Worm (Caenorhabditis elegans) whole organism, mixed stage, embryonic: ENCODE measurements around the gene ptr-8.
A peak's percentile ranks its signal among the peaks of the same experiment; 100 is the strongest.

ENCODE experiments used
- M03D4.4 ChIP-seq: sonication (generic microtip); optimal IDR thresholded peaks from 2 replicates; lab custom pipeline; 2017; ENCODE audit warnings: mild to moderate bottlenecking, missing genetic modification characterization, missing compliant biosample characterization
- bed-3 ChIP-seq: fragments of 200-800 bp; sonication (Bioruptor generic); optimal IDR thresholded peaks from 3 replicates; lab custom pipeline; 2018; ENCODE audit warnings: mild to moderate bottlenecking, missing genetic modification characterization, moderate library complexity, missing compliant biosample characterization
- blmp-1 ChIP-seq: fragments of 150-350 bp; optimal IDR thresholded peaks from 2 replicates; lab custom pipeline; 2014; ENCODE audit warnings: missing biosample characterization, missing genetic modification characterization
- ceh-39 ChIP-seq: fragments of 150-350 bp; optimal IDR thresholded peaks from 2 replicates; lab custom pipeline; 2014; ENCODE audit warnings: missing biosample characterization, missing genetic modification characterization
- ceh-43 ChIP-seq: fragments of 200-800 bp; sonication (Bioruptor generic); optimal IDR thresholded peaks from 2 replicates; lab custom pipeline; 2018; ENCODE audit warnings: mild to moderate bottlenecking, missing genetic modification characterization, moderate library complexity, missing compliant biosample characterization
- ceh-83 ChIP-seq: fragments of 200-800 bp; sonication (Bioruptor generic); optimal IDR thresholded peaks from 2 replicates; lab custom pipeline; 2018; ENCODE audit warnings: mild to moderate bottlenecking, missing genetic modification characterization, missing compliant biosample characterization
- ces-1 ChIP-seq: fragments of 150-350 bp; optimal IDR thresholded peaks from 2 replicates; lab custom pipeline; 2014; ENCODE audit warnings: missing biosample characterization, missing genetic modification reagents, missing genetic modification characterization
- cnd-1 ChIP-seq: fragments of 200-800 bp; sonication (Bioruptor generic); optimal IDR thresholded peaks from 2 replicates; lab custom pipeline; 2018; ENCODE audit warnings: mild to moderate bottlenecking, missing genetic modification characterization, missing compliant biosample characterization
- drap-1 ChIP-seq: fragments of 200-800 bp; sonication (Bioruptor generic); optimal IDR thresholded peaks from 3 replicates; lab custom pipeline; 2018; ENCODE audit warnings: mild to moderate bottlenecking, missing genetic modification characterization, missing compliant biosample characterization
- elt-1 ChIP-seq: sonication (generic microtip); optimal IDR thresholded peaks from 2 replicates; lab custom pipeline; 2017; ENCODE audit warnings: missing genetic modification characterization, mild to moderate bottlenecking, missing compliant biosample characterization, antibody characterized with exemption, moderate library complexity, borderline replicate concordance; ENCODE audit not compliant: insufficient read depth
- elt-3 ChIP-seq: fragments of 150-350 bp; optimal IDR thresholded peaks from 2 replicates; lab custom pipeline; 2014; ENCODE audit warnings: missing biosample characterization, missing genetic modification characterization
- flh-1 ChIP-seq: fragments of 200-800 bp; sonication (Bioruptor generic); optimal IDR thresholded peaks from 2 replicates; lab custom pipeline; 2018; ENCODE audit warnings: mild to moderate bottlenecking, missing genetic modification characterization, moderate library complexity, missing compliant biosample characterization
- ham-2 ChIP-seq: fragments of 200-800 bp; sonication (Bioruptor generic); optimal IDR thresholded peaks from 2 replicates; lab custom pipeline; 2018; ENCODE audit warnings: mild to moderate bottlenecking, missing genetic modification characterization, missing compliant biosample characterization
- hlh-1 ChIP-seq: fragments of 150-350 bp; optimal IDR thresholded peaks from 2 replicates; lab custom pipeline; 2014; ENCODE audit warnings: missing biosample characterization, missing genetic modification reagents, missing genetic modification characterization
- lin-13 ChIP-seq: fragments of 150-350 bp; optimal IDR thresholded peaks from 2 replicates; lab custom pipeline; 2014; ENCODE audit warnings: missing biosample characterization, missing genetic modification characterization
- lin-32 ChIP-seq: fragments of 200-800 bp; sonication (Bioruptor generic); optimal IDR thresholded peaks from 2 replicates; lab custom pipeline; 2018; ENCODE audit warnings: mild to moderate bottlenecking, missing genetic modification characterization, missing compliant biosample characterization
- lsy-2 ChIP-seq: fragments of 150-350 bp; optimal IDR thresholded peaks from 2 replicates; lab custom pipeline; 2014; ENCODE audit warnings: missing biosample characterization, missing genetic modification characterization
- mab-5 ChIP-seq: fragments of 150-350 bp; optimal IDR thresholded peaks from 2 replicates; lab custom pipeline; 2014; ENCODE audit warnings: missing biosample characterization, missing genetic modification characterization
- mep-1 ChIP-seq: fragments of 150-350 bp; optimal IDR thresholded peaks from 2 replicates; lab custom pipeline; 2017; ENCODE audit warnings: missing biosample characterization, missing genetic modification reagents, missing genetic modification characterization, inconsistent platforms
- mls-2 ChIP-seq: sonication (generic microtip); optimal IDR thresholded peaks from 2 replicates; lab custom pipeline; 2016; ENCODE audit warnings: mild to moderate bottlenecking, missing genetic modification characterization, moderate library complexity, missing compliant biosample characterization
- nhr-12 ChIP-seq: fragments of 150-350 bp; optimal IDR thresholded peaks from 2 replicates; lab custom pipeline; 2014; ENCODE audit warnings: missing biosample characterization, missing genetic modification characterization
- nhr-2 ChIP-seq: fragments of 150-350 bp; optimal IDR thresholded peaks from 2 replicates; lab custom pipeline; 2014; ENCODE audit warnings: missing biosample characterization, missing genetic modification characterization
- nhr-237 ChIP-seq: fragments of 150-350 bp; optimal IDR thresholded peaks from 2 replicates; lab custom pipeline; 2014; ENCODE audit warnings: missing biosample characterization, missing genetic modification characterization
- nhr-28 ChIP-seq: fragments of 150-350 bp; optimal IDR thresholded peaks from 2 replicates; lab custom pipeline; 2014; ENCODE audit warnings: missing biosample characterization, missing genetic modification characterization
- nhr-76 ChIP-seq: sonication (generic microtip); optimal IDR thresholded peaks from 2 replicates; lab custom pipeline; 2017; ENCODE audit warnings: missing biosample characterization, missing genetic modification characterization
- pha-4 ChIP-seq: fragments of 150-350 bp; optimal IDR thresholded peaks from 2 replicates; lab custom pipeline; 2018; ENCODE audit warnings: missing biosample characterization, missing genetic modification reagents, missing genetic modification characterization
- sem-2 ChIP-seq: fragments of 200-800 bp; sonication (Bioruptor generic); optimal IDR thresholded peaks from 2 replicates; lab custom pipeline; 2018; ENCODE audit warnings: mild to moderate bottlenecking, missing genetic modification characterization, missing compliant biosample characterization
- snpc-4 ChIP-seq: fragments of 150-350 bp; optimal IDR thresholded peaks from 2 replicates; lab custom pipeline; 2014; ENCODE audit warnings: missing biosample characterization, missing genetic modification characterization
- sptf-1 ChIP-seq: sonication (generic microtip); optimal IDR thresholded peaks from 2 replicates; lab custom pipeline; 2017; ENCODE audit warnings: mild to moderate bottlenecking, missing genetic modification characterization, moderate library complexity, missing compliant biosample characterization
- tbx-8 ChIP-seq: fragments of 200-800 bp; sonication (Bioruptor generic); optimal IDR thresholded peaks from 2 replicates; lab custom pipeline; 2018; ENCODE audit warnings: mild to moderate bottlenecking, missing genetic modification characterization, moderate library complexity, missing compliant biosample characterization
- unc-120 ChIP-seq: sonication (generic microtip); optimal IDR thresholded peaks from 2 replicates; lab custom pipeline; 2017; ENCODE audit warnings: missing genetic modification characterization, missing compliant biosample characterization; ENCODE audit not compliant: poor library complexity, severe bottlenecking
- unc-39 ChIP-seq: fragments of 150-350 bp; optimal IDR thresholded peaks from 2 replicates; lab custom pipeline; 2014; ENCODE audit warnings: missing biosample characterization, missing genetic modification characterization
- unc-62 ChIP-seq: fragments of 150-350 bp; optimal IDR thresholded peaks from 2 replicates; lab custom pipeline; 2014; ENCODE audit warnings: missing biosample characterization, missing genetic modification reagents, missing genetic modification characterization
- zip-8 ChIP-seq: fragments of 150-350 bp; optimal IDR thresholded peaks from 2 replicates; lab custom pipeline; 2014; ENCODE audit warnings: missing biosample characterization, missing genetic modification characterization
- ztf-11 ChIP-seq: fragments of 150-350 bp; optimal IDR thresholded peaks from 2 replicates; lab custom pipeline; 2014; ENCODE audit warnings: missing biosample characterization, missing genetic modification characterization

ptr-8 gene

DNA sequence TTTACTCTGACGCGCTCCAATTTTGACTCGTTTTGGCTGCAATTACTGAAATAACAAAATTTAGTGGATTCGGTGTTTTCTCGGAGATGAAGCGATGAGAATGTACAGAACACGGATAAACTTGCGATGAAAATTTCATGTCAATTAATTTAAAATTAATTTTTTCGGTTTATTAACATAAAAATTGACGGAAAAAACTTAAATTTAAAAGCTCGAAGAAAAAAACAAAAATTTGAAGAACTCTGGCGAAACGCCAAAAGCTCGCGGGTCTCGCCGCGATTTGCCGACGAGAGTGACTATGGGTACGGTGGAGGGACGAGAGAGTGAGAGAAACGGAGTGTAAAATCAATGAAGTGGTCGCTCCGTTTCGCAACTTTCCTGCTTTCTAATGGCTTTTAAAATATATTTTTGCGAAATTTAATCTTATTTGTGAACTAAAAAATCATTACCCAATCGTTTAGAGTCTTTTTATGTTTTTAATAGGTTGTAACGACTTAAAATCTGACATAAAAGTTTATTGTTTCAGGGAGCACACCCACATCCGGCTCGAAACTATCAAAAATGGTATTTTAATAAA, 20.3 kb upstream of the ptr-8 start, which contains the start of the genes gmps-1 and cap-2:
Gene gmps-1, minus strand, starts transcription at position 51 of the 577 bp plus-strand sequence.
Gene cap-2, plus strand, starts transcription at position 527 of the 577 bp plus-strand sequence.
- TF ChIP-seq nhr-12 (tag; lab: Kevin White, UChicago), result no peak
- TF ChIP-seq snpc-4 (tag; lab: Kevin White, UChicago), result no peak
- peak; percentile 51 for TF ChIP-seq mls-2
- peak; percentile 37 for TF ChIP-seq nhr-2 (tag; lab: Kevin White, UChicago)
- TF ChIP-seq lin-13 (tag; lab: Kevin White, UChicago), result peak; percentile 84
- peak; percentile 68 for TF ChIP-seq ces-1
- TF ChIP-seq tbx-8, result no peak
- TF ChIP-seq nhr-237 (tag; lab: Kevin White, UChicago), result peak; percentile 86
- TF ChIP-seq sptf-1 (tag; lab: Kevin White, UChicago), result peak; percentile 75
- TF ChIP-seq elt-3 (tag; lab: Kevin White, UChicago), result no peak
- TF ChIP-seq elt-1 (tag; lab: Kevin White, UChicago), result no peak
- TF ChIP-seq sem-2 (GFP tag; lab: Kevin White, UChicago), result no peak
- peak; percentile 72 for TF ChIP-seq ceh-39 (tag; lab: Kevin White, UChicago)
- no peak for TF ChIP-seq ceh-83 (GFP tag; lab: Kevin White, UChicago)
- peak; percentile 53 for TF ChIP-seq hlh-1 (tag; lab: Kevin White, UChicago)
- no peak for TF ChIP-seq nhr-76 (tag; lab: Kevin White, UChicago)
- no peak for TF ChIP-seq unc-39 (tag; lab: Kevin White, UChicago)
- TF ChIP-seq pha-4 (tag; lab: Kevin White, UChicago), result peak; percentile 82
- no peak for TF ChIP-seq zip-8 (tag; lab: Kevin White, UChicago)
- no peak for TF ChIP-seq nhr-28
- TF ChIP-seq mep-1 (tag; lab: Kevin White, UChicago), result peak; percentile 92
- TF ChIP-seq lsy-2 (tag; lab: Kevin White, UChicago), result peak; percentile 100
- TF ChIP-seq ham-2, result no peak
- TF ChIP-seq M03D4.4, result peak; percentile 28
- TF ChIP-seq bed-3, result no peak
- no peak for TF ChIP-seq lin-32 (GFP tag; lab: Kevin White, UChicago)
- no peak for TF ChIP-seq ztf-11
- no peak for TF ChIP-seq flh-1
- peak; percentile 22 for TF ChIP-seq unc-120 (tag; lab: Kevin White, UChicago)
- TF ChIP-seq ceh-43 (GFP tag; lab: Kevin White, UChicago), result peak; percentile 15
- no peak for TF ChIP-seq blmp-1
- TF ChIP-seq drap-1 (GFP tag; lab: Kevin White, UChicago), result peak; percentile 31
- TF ChIP-seq cnd-1 (tag; lab: Kevin White, UChicago), result no peak
- TF ChIP-seq unc-62 (GFP tag; lab: Kevin White, UChicago), result peak; percentile 22
- no peak for TF ChIP-seq mab-5

DNA sequence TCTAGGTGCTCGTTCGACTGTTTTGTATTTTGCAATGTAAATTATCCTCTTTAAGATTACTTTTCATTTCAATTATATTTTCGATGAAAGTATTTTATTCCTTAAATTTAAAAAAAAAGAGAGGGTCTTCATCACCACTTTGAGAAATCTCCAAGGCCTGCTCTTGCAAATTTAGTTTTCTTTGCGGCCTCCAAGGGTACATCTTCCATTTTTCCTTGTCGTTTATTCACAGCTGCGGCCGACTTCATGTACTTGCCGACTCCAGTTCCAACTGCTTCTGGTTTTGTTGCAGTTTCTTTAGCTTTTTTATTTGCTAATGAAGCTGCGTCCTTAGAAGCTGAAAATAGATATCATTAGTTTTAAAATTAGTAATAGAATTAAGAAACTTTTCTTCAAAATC, 18.4 kb upstream of the ptr-8 start:
- no peak for TF ChIP-seq lin-13 (tag; lab: Kevin White, UChicago)
- no peak for TF ChIP-seq M03D4.4
- no peak for TF ChIP-seq blmp-1
- TF ChIP-seq nhr-2 (tag; lab: Kevin White, UChicago), result no peak
- no peak for TF ChIP-seq pha-4 (tag; lab: Kevin White, UChicago)
- TF ChIP-seq nhr-76 (tag; lab: Kevin White, UChicago), result no peak
- no peak for TF ChIP-seq ces-1
- no peak for TF ChIP-seq hlh-1 (tag; lab: Kevin White, UChicago)
- TF ChIP-seq, all 35 proteins: peak for 0

DNA sequence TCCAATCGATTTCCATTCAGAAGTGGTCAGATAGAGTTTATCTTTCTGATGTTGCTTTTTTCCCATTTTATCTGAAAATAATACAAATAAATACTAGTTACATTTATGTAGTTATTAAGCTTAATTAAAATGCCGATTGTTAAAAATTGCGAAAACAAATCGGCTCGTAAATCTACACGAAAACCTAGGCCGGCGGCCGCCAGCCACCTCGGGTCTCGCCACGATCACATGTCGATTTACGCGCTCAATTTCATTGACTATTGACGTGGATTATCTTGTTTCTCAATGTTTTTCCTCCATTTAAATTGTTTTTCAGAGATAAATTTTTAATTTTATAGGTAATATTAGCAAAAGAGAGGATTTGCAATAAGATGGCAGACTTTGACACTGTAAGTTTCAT, 16.5 kb upstream of the ptr-8 start, which contains the start of the genes cyn-4 and copz-1:
Gene cyn-4, minus strand, starts transcription at position 71 of the 400 bp plus-strand sequence.
Gene copz-1, plus strand, starts transcription at position 339 of the 400 bp plus-strand sequence.
- TF ChIP-seq unc-62 (GFP tag; lab: Kevin White, UChicago), result no peak
- TF ChIP-seq elt-3 (tag; lab: Kevin White, UChicago), result no peak
- TF ChIP-seq nhr-2 (tag; lab: Kevin White, UChicago), result peak; percentile 2
- no peak for TF ChIP-seq ztf-11
- no peak for TF ChIP-seq ceh-83 (GFP tag; lab: Kevin White, UChicago)
- peak; percentile 41 for TF ChIP-seq mls-2
- TF ChIP-seq snpc-4 (tag; lab: Kevin White, UChicago), result no peak
- no peak for TF ChIP-seq sem-2 (GFP tag; lab: Kevin White, UChicago)
- TF ChIP-seq elt-1 (tag; lab: Kevin White, UChicago), result no peak
- TF ChIP-seq unc-39 (tag; lab: Kevin White, UChicago), result no peak
- no peak for TF ChIP-seq flh-1
- peak; percentile 67 for TF ChIP-seq ceh-39 (tag; lab: Kevin White, UChicago)
- TF ChIP-seq nhr-76 (tag; lab: Kevin White, UChicago), result no peak
- TF ChIP-seq nhr-12 (tag; lab: Kevin White, UChicago), result no peak
- TF ChIP-seq ham-2, result no peak
- TF ChIP-seq lsy-2 (tag; lab: Kevin White, UChicago), result peak; percentile 78
- no peak for TF ChIP-seq unc-120 (tag; lab: Kevin White, UChicago)
- TF ChIP-seq lin-13 (tag; lab: Kevin White, UChicago), result peak; percentile 43
- no peak for TF ChIP-seq bed-3
- TF ChIP-seq blmp-1, result no peak
- TF ChIP-seq zip-8 (tag; lab: Kevin White, UChicago), result no peak
- TF ChIP-seq tbx-8, result no peak
- peak; percentile 49 for TF ChIP-seq sptf-1 (tag; lab: Kevin White, UChicago)
- TF ChIP-seq mab-5, result no peak
- TF ChIP-seq drap-1 (GFP tag; lab: Kevin White, UChicago), result no peak
- TF ChIP-seq nhr-28, result no peak
- TF ChIP-seq ceh-43 (GFP tag; lab: Kevin White, UChicago), result no peak
- peak; percentile 81 for TF ChIP-seq ces-1
- TF ChIP-seq lin-32 (GFP tag; lab: Kevin White, UChicago), result no peak
- peak; percentile 61 for TF ChIP-seq mep-1 (tag; lab: Kevin White, UChicago)
- TF ChIP-seq nhr-237 (tag; lab: Kevin White, UChicago), result peak; percentile 28
- TF ChIP-seq M03D4.4, result no peak
- TF ChIP-seq hlh-1 (tag; lab: Kevin White, UChicago), result peak; percentile 3
- TF ChIP-seq pha-4 (tag; lab: Kevin White, UChicago), result peak; percentile 75
- no peak for TF ChIP-seq cnd-1 (tag; lab: Kevin White, UChicago)
